Worm (Caenorhabditis elegans) whole organism, L3 larva: ENCODE data around the gene C03B1.1.

Source experiments
- R02D3.7 ChIP-seq: fragments of 150-350 bp; optimal IDR thresholded peaks from 2 replicates; lab custom pipeline; 2014; ENCODE audit warnings: missing biosample characterization, missing genetic modification characterization
- aly-2 ChIP-seq: fragments of 150-350 bp; optimal IDR thresholded peaks from 2 replicates; lab custom pipeline; 2014; ENCODE audit warnings: missing biosample characterization, missing genetic modification characterization
- ama-1 ChIP-seq: fragments of 150-350 bp; optimal IDR thresholded peaks from 2 replicates; lab custom pipeline; 2018
- ceh-16 ChIP-seq: sonication (generic microtip); optimal IDR thresholded peaks from 2 replicates; lab custom pipeline; 2017; ENCODE audit warnings: missing biosample characterization, missing genetic modification characterization
- ceh-28 ChIP-seq: fragments of 150-350 bp; optimal IDR thresholded peaks from 2 replicates; lab custom pipeline; 2014; ENCODE audit warnings: missing biosample characterization, missing genetic modification reagents, missing genetic modification characterization
- ceh-82 ChIP-seq: fragments of 150-350 bp; optimal IDR thresholded peaks from 2 replicates; lab custom pipeline; 2014; ENCODE audit warnings: missing biosample characterization, missing genetic modification characterization
- ceh-9 ChIP-seq: sonication (generic microtip); optimal IDR thresholded peaks from 2 replicates; lab custom pipeline; 2018; ENCODE audit warnings: missing biosample characterization, missing genetic modification characterization
- daf-12 ChIP-seq: fragments of 150-350 bp; optimal IDR thresholded peaks from 2 replicates; lab custom pipeline; 2014; ENCODE audit warnings: missing biosample characterization, missing genetic modification reagents, missing genetic modification characterization
- egl-5 ChIP-seq: fragments of 150-350 bp; optimal IDR thresholded peaks from 2 replicates; lab custom pipeline; 2017; ENCODE audit warnings: missing biosample characterization, missing genetic modification reagents, missing genetic modification characterization, inconsistent platforms
- elt-1 ChIP-seq: fragments of 150-350 bp; optimal IDR thresholded peaks from 2 replicates; lab custom pipeline; 2014; ENCODE audit warnings: missing biosample characterization, missing genetic modification characterization
- elt-3 ChIP-seq, 3 experiments: fragments of 150-350 bp in 1 of 3; sonication (generic microtip) in 2 of 3; optimal IDR thresholded peaks; 2 replicates in 2 of 3; 4 replicates in 1 of 3; lab custom pipeline; 2014 to 2017; ENCODE audit warnings: missing biosample characterization in 3 of 3, missing genetic modification characterization in 3 of 3
- eor-1 ChIP-seq, 2 experiments: fragments of 150-350 bp; optimal IDR thresholded peaks; 2 replicates each; lab custom pipeline; 2014 to 2018; ENCODE audit warnings: missing biosample characterization in 2 of 2, missing genetic modification characterization in 2 of 2
- fkh-10 ChIP-seq: sonication (generic microtip); optimal IDR thresholded peaks from 2 replicates; lab custom pipeline; 2017; ENCODE audit warnings: missing biosample characterization, missing genetic modification reagents, missing genetic modification characterization
- fkh-2 ChIP-seq: fragments of 150-350 bp; optimal IDR thresholded peaks from 2 replicates; lab custom pipeline; 2014; ENCODE audit warnings: missing biosample characterization, missing genetic modification reagents, missing genetic modification characterization
- hmg-11 ChIP-seq: sonication (generic microtip); optimal IDR thresholded peaks from 2 replicates; lab custom pipeline; 2016; ENCODE audit warnings: missing genetic modification characterization, missing compliant biosample characterization
- jun-1 ChIP-seq: fragments of 150-350 bp; optimal IDR thresholded peaks from 2 replicates; lab custom pipeline; 2014; ENCODE audit warnings: missing biosample characterization, missing genetic modification reagents, missing genetic modification characterization
- lin-15B ChIP-seq: fragments of 150-350 bp; optimal IDR thresholded peaks from 2 replicates; lab custom pipeline; 2014; ENCODE audit warnings: missing biosample characterization, missing genetic modification characterization
- lin-39 ChIP-seq: fragments of 150-350 bp; optimal IDR thresholded peaks from 2 replicates; lab custom pipeline; 2018; ENCODE audit warnings: missing biosample characterization, missing genetic modification reagents, missing genetic modification characterization
- mml-1 ChIP-seq: fragments of 150-350 bp; sonication (generic microtip); optimal IDR thresholded peaks from 3 replicates; lab custom pipeline; 2014; ENCODE audit warnings: missing biosample characterization, missing genetic modification characterization
- nfya-1 ChIP-seq: sonication (generic microtip); optimal IDR thresholded peaks from 2 replicates; lab custom pipeline; 2017; ENCODE audit warnings: missing genetic modification characterization, mild to moderate bottlenecking, missing compliant biosample characterization, antibody characterized with exemption, moderate library complexity; ENCODE audit not compliant: insufficient read depth
- nhr-11 ChIP-seq: fragments of 150-350 bp; optimal IDR thresholded peaks from 2 replicates; lab custom pipeline; 2014; ENCODE audit warnings: missing biosample characterization, missing genetic modification characterization
- nhr-12 ChIP-seq: fragments of 150-350 bp; optimal IDR thresholded peaks from 2 replicates; lab custom pipeline; 2014; ENCODE audit warnings: missing biosample characterization, missing genetic modification characterization
- nhr-23 ChIP-seq: fragments of 150-350 bp; optimal IDR thresholded peaks from 2 replicates; lab custom pipeline; 2014; ENCODE audit warnings: missing biosample characterization, missing genetic modification reagents, missing genetic modification characterization
- nhr-25 ChIP-seq: sonication (generic microtip); optimal IDR thresholded peaks from 2 replicates; lab custom pipeline; 2017; ENCODE audit warnings: missing biosample characterization, missing genetic modification characterization
- nhr-43 ChIP-seq: sonication (generic microtip); optimal IDR thresholded peaks from 2 replicates; lab custom pipeline; 2016; ENCODE audit warnings: mild to moderate bottlenecking, missing genetic modification characterization, missing compliant biosample characterization; ENCODE audit not compliant: poor library complexity, severe bottlenecking
- nhr-67 ChIP-seq: fragments of 150-350 bp; optimal IDR thresholded peaks from 2 replicates; lab custom pipeline; 2014; ENCODE audit warnings: missing biosample characterization, missing genetic modification characterization
- nhr-77 ChIP-seq: fragments of 150-350 bp; optimal IDR thresholded peaks from 2 replicates; lab custom pipeline; 2014; ENCODE audit warnings: missing biosample characterization, missing genetic modification characterization
- pha-4 ChIP-seq: fragments of 150-350 bp; optimal IDR thresholded peaks from 2 replicates; lab custom pipeline; 2014; ENCODE audit warnings: missing biosample characterization, missing genetic modification reagents, missing genetic modification characterization
- pqm-1 ChIP-seq: fragments of 150-350 bp; optimal IDR thresholded peaks from 2 replicates; lab custom pipeline; 2017; ENCODE audit warnings: missing biosample characterization, missing genetic modification characterization, inconsistent platforms
- snpc-4 ChIP-seq: fragments of 150-350 bp; optimal IDR thresholded peaks from 2 replicates; lab custom pipeline; 2014; ENCODE audit warnings: missing biosample characterization, missing genetic modification characterization
- tbx-2 ChIP-seq: sonication (generic microtip); optimal IDR thresholded peaks from 2 replicates; lab custom pipeline; 2016; ENCODE audit warnings: mild to moderate bottlenecking, missing genetic modification characterization, missing compliant biosample characterization
- unc-39 ChIP-seq: sonication (generic microtip); optimal IDR thresholded peaks from 4 replicates; lab custom pipeline; 2017; ENCODE audit warnings: missing biosample characterization, missing genetic modification characterization
- zag-1 ChIP-seq: fragments of 150-350 bp; optimal IDR thresholded peaks from 2 replicates; lab custom pipeline; 2014; ENCODE audit warnings: missing biosample characterization, missing genetic modification characterization
- ztf-11 ChIP-seq: fragments of 150-350 bp; optimal IDR thresholded peaks from 2 replicates; lab custom pipeline; 2014; ENCODE audit warnings: missing biosample characterization, missing genetic modification characterization
- ztf-4 ChIP-seq: fragments of 150-350 bp; optimal IDR thresholded peaks from 2 replicates; lab custom pipeline; 2014; ENCODE audit warnings: missing biosample characterization, missing genetic modification characterization

The C03B1.1 gene

DNA sequence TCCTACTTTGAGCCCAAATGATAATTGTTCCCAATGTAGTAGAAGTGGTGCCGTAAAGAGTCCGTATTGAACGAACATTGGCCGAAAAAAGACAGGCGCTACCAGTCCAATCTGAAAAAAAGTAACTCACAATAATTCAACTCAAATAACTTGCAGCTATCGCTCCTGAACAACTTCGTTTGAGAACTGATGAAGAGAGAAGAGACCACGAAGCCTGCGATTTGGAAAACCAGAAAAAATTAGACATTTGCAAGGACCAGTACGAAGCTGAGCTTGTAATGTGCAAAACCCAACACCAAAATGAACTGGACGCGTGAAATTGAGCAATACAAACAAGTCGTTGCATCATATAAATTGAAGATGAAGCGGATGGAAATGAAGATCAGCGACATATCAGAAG is at the start of gene C03B1.1:
TSS of gene C03B1.1 (plus strand) at position 301 of the 400 bp plus-strand sequence.
- TF ChIP-seq elt-3 (tag; optimal IDR thresholded peaks at IDR 0.05; lab: Kevin White, UChicago): no peak
- TF ChIP-seq ceh-9 (tag; lab: Kevin White, UChicago): no peak
- no peak for TF ChIP-seq aly-2 (tag; lab: Kevin White, UChicago)
- no peak for TF ChIP-seq nhr-25 (tag; lab: Kevin White, UChicago)

DNA sequence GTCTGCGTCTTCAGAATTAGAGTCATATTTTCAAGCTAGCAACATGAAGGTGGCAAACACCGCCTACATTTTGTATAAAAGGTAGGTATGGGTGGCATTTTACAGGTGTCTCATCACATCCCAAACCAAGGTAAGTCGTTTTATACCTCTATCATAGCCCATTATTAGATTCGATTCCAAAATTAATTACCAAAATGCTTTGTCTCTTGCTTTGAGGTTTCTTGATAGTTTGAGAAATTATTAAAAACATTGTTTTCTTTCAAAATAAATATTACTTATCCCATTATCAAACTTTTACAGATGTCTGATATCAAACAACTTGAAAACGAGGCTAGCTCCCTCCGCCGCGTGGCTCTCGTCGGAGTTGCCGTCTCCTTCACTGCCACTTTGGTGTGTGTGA is 48.5 kb upstream of the C03B1.1 start, which contains the start of gene col-168:
TSS of gene col-168 (plus strand) at position 301 of the 400 bp plus-strand sequence.
- TF ChIP-seq nhr-11 (tag; lab: Kevin White, UChicago): no peak
- no peak for TF ChIP-seq daf-12 (tag; lab: Kevin White, UChicago)
- no peak for TF ChIP-seq ama-1 (lab: Kevin White, UChicago)
- no peak for TF ChIP-seq pqm-1 (tag; lab: Kevin White, UChicago)
- TF ChIP-seq nfya-1: no peak
- no peak for TF ChIP-seq nhr-77 (tag; lab: Kevin White, UChicago)
- no peak for TF ChIP-seq snpc-4 (tag; lab: Kevin White, UChicago)
- TF ChIP-seq jun-1 (tag; lab: Kevin White, UChicago): no peak
- no peak for TF ChIP-seq nhr-67
- no peak for TF ChIP-seq nhr-25 (tag; lab: Kevin White, UChicago)
- TF ChIP-seq aly-2 (tag; lab: Kevin White, UChicago): no peak
- no peak for TF ChIP-seq ceh-9 (tag; lab: Kevin White, UChicago)

DNA sequence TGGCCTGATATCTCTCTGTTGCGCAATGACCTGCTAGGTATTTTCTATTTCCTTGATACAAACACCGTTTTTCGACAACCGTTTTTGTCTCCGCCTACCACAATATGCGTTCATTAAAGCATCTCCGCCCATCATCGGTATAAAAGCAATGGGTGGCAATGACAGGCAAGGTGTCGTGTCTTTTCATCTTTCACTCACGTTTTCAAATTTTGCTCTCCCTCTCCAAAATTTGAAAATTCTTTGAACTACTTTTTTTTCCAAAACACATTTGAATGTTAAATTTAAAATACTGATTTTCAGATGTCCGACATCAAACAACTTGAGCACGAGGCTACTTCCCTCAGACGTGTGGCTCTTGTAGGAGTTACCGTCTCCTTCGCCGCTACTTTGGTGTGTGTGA is 45.7 kb upstream of the C03B1.1 start, which contains the start of gene col-169:
TSS of gene col-169 (plus strand) at position 301 of the 400 bp plus-strand sequence.
- no peak for TF ChIP-seq fkh-10
- TF ChIP-seq unc-39 (tag; lab: Kevin White, UChicago): no peak
- no peak for TF ChIP-seq pqm-1 (tag; lab: Kevin White, UChicago)
- peak in 1 of 3 experiments; percentile 24 for TF ChIP-seq elt-3 (tag; optimal IDR thresholded peaks at IDR 0.05; lab: Kevin White, UChicago)

DNA sequence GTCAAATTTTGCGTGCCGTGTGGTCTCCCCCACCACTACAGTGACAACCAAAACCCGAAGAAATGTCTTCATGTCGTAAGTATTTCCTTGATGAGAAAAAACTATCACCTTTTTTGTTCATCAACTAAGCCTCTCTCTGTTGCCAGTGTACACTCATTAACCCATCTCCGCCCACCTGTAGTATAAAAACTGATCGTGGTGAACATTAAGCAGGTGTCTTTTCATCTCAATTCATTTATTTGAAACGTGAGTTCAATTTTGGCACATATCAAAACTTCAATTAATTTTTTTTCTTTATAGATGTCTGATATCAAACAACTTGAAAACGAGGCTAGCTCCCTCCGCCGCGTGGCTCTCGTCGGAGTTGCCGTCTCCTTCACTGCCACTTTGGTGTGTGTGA is 43.1 kb upstream of the C03B1.1 start, which contains the start of gene col-170:
TSS of gene col-170 (plus strand) at position 301 of the 400 bp plus-strand sequence.
- TF ChIP-seq eor-1 (tag; optimal IDR thresholded peaks at IDR 0.05; lab: Kevin White, UChicago) (no peak), ceh-16 (no peak), ceh-82 (tag; lab: Kevin White, UChicago) (no peak), snpc-4 (tag; lab: Kevin White, UChicago) (no peak), elt-3 (tag; optimal IDR thresholded peaks at IDR 0.05; lab: Kevin White, UChicago) (no peak), lin-15B (tag; lab: Kevin White, UChicago) (no peak), unc-39 (tag; lab: Kevin White, UChicago) (no peak), ama-1 (lab: Kevin White, UChicago) (no peak), elt-1 (tag; lab: Kevin White, UChicago) (no peak), nhr-77 (tag; lab: Kevin White, UChicago) (no peak), nhr-43 (no peak), ztf-4 (no peak), tbx-2 (tag; lab: Kevin White, UChicago) (no peak), hmg-11 (tag; lab: Kevin White, UChicago) (no peak), fkh-2 (tag; lab: Kevin White, UChicago) (no peak), mml-1 (no peak), zag-1 (tag; lab: Kevin White, UChicago) (no peak), aly-2 (tag; lab: Kevin White, UChicago) (no peak)

ce11 chrX:6333998-6334397 is 40.6 kb upstream of the C03B1.1 start, which contains the start of gene col-171:
col-171 (plus strand) TSS chrX:6334298.
- TF ChIP-seq jun-1 (tag; lab: Kevin White, UChicago) (no peak), pha-4 (tag; lab: Kevin White, UChicago) (no peak), R02D3.7 (tag; lab: Kevin White, UChicago) (no peak), lin-39 (tag; lab: Kevin White, UChicago) (no peak), egl-5 (tag; lab: Kevin White, UChicago) (no peak), ama-1 (lab: Kevin White, UChicago) (no peak), ceh-28 (no peak), ztf-11 (tag; lab: Kevin White, UChicago) (no peak), tbx-2 (tag; lab: Kevin White, UChicago) (no peak), nhr-11 (tag; lab: Kevin White, UChicago) (no peak), nhr-23 (tag; lab: Kevin White, UChicago) (no peak), fkh-10 (no peak), elt-3 (tag; optimal IDR thresholded peaks at IDR 0.05; lab: Kevin White, UChicago) (no peak), nhr-12 (no peak), ztf-4 (no peak), daf-12 (tag; lab: Kevin White, UChicago) (no peak), fkh-2 (tag; lab: Kevin White, UChicago) (no peak)
